Worm (Caenorhabditis elegans) whole organism, late embryonic: ENCODE results near the gene E04F6.8.

Experiments used
- C38D4.7 ChIP-seq: fragments of 200-800 bp; sonication (Bioruptor generic); optimal IDR thresholded peaks from 2 replicates; lab custom pipeline; 2018; ENCODE audit warnings: mild to moderate bottlenecking, missing genetic modification characterization, moderate library complexity, missing compliant biosample characterization
- K02D7.2 ChIP-seq: sonication (generic microtip); optimal IDR thresholded peaks from 2 replicates; lab custom pipeline; 2017; ENCODE audit warnings: mild to moderate bottlenecking, missing genetic modification characterization, missing compliant biosample characterization
- T23F11.4 ChIP-seq: fragments of 200-800 bp; sonication (Bioruptor generic); optimal IDR thresholded peaks from 2 replicates; lab custom pipeline; 2018; ENCODE audit warnings: mild to moderate bottlenecking, missing genetic modification characterization, missing compliant biosample characterization
- ahr-1 ChIP-seq: sonication (generic microtip); optimal IDR thresholded peaks from 2 replicates; lab custom pipeline; 2016; ENCODE audit warnings: missing genetic modification characterization, missing compliant biosample characterization
- ceh-14 ChIP-seq: sonication (generic microtip); optimal IDR thresholded peaks from 2 replicates; lab custom pipeline; 2016; ENCODE audit warnings: missing genotype, missing genetic modification characterization, missing compliant biosample characterization
- ceh-19 ChIP-seq: fragments of 200-800 bp; sonication (Bioruptor generic); optimal IDR thresholded peaks from 2 replicates; lab custom pipeline; 2018; ENCODE audit warnings: mild to moderate bottlenecking, missing genetic modification characterization, missing compliant biosample characterization
- ceh-30 ChIP-seq: fragments of 150-350 bp; optimal IDR thresholded peaks from 2 replicates; lab custom pipeline; 2014; ENCODE audit warnings: missing biosample characterization, missing genetic modification characterization
- ceh-31 ChIP-seq: sonication (generic microtip); optimal IDR thresholded peaks from 2 replicates; lab custom pipeline; 2016; ENCODE audit warnings: missing genetic modification characterization, missing compliant biosample characterization
- ceh-45 ChIP-seq: fragments of 200-800 bp; sonication (Bioruptor generic); IDR thresholded peaks from 2 replicates; pipeline ENCODE4 v1.3.6; 2022; ENCODE audit warnings: missing genetic modification reagents, missing genetic modification characterization, missing compliant biosample characterization
- ceh-6 ChIP-seq: fragments of 200-800 bp; sonication (Bioruptor generic); optimal IDR thresholded peaks from 2 replicates; lab custom pipeline; 2018; ENCODE audit warnings: mild to moderate bottlenecking, missing genetic modification characterization, missing compliant biosample characterization
- elt-2 ChIP-seq: sonication (generic microtip); optimal IDR thresholded peaks from 2 replicates; lab custom pipeline; 2016; ENCODE audit warnings: missing genetic modification reagents, missing genetic modification characterization, missing compliant biosample characterization
- elt-4 ChIP-seq: sonication (generic microtip); optimal IDR thresholded peaks from 2 replicates; lab custom pipeline; 2016; ENCODE audit warnings: missing genetic modification characterization, missing compliant biosample characterization
- ets-4 ChIP-seq: sonication (generic microtip); optimal IDR thresholded peaks from 2 replicates; lab custom pipeline; 2016; ENCODE audit warnings: missing genetic modification characterization, missing compliant biosample characterization
- eyg-1 ChIP-seq: sonication (generic microtip); optimal IDR thresholded peaks from 2 replicates; lab custom pipeline; 2016; ENCODE audit warnings: missing genotype, missing genetic modification characterization, missing compliant biosample characterization
- gmeb-2 ChIP-seq: sonication (generic microtip); optimal IDR thresholded peaks from 2 replicates; lab custom pipeline; 2016; ENCODE audit warnings: missing genetic modification characterization, inconsistent platforms, missing compliant biosample characterization
- hlh-6 ChIP-seq: sonication (generic microtip); optimal IDR thresholded peaks from 2 replicates; lab custom pipeline; 2016; ENCODE audit warnings: missing genotype, missing genetic modification characterization, missing compliant biosample characterization
- lin-11 ChIP-seq: fragments of 200-800 bp; sonication (Bioruptor generic); optimal IDR thresholded peaks from 2 replicates; lab custom pipeline; 2018; ENCODE audit warnings: mild to moderate bottlenecking, missing genetic modification characterization, missing compliant biosample characterization
- madf-2 ChIP-seq: sonication (generic microtip); optimal IDR thresholded peaks from 2 replicates; lab custom pipeline; 2017; ENCODE audit warnings: missing genetic modification characterization, missing compliant biosample characterization
- mec-3 ChIP-seq: sonication (generic microtip); optimal IDR thresholded peaks from 2 replicates; lab custom pipeline; 2016; ENCODE audit warnings: borderline replicate concordance, missing genetic modification characterization, missing compliant biosample characterization
- nhr-11 ChIP-seq: fragments of 150-350 bp; optimal IDR thresholded peaks from 2 replicates; lab custom pipeline; 2014; ENCODE audit warnings: missing biosample characterization, missing genetic modification characterization
- odd-2 ChIP-seq: sonication (generic microtip); optimal IDR thresholded peaks from 2 replicates; lab custom pipeline; 2017; ENCODE audit warnings: antibody characterized with exemption, mild to moderate bottlenecking, missing genetic modification characterization, missing compliant biosample characterization
- pax-1 ChIP-seq: fragments of 150-350 bp; optimal IDR thresholded peaks from 2 replicates; lab custom pipeline; 2014; ENCODE audit warnings: missing biosample characterization, missing genetic modification characterization
- pha-2 ChIP-seq: sonication (generic microtip); optimal IDR thresholded peaks from 2 replicates; lab custom pipeline; 2017; ENCODE audit warnings: mild to moderate bottlenecking, missing genetic modification characterization, missing compliant biosample characterization
- pha-4 ChIP-seq: fragments of 150-350 bp; optimal IDR thresholded peaks from 2 replicates; lab custom pipeline; 2018; ENCODE audit warnings: missing biosample characterization, missing genetic modification reagents, missing genetic modification characterization
- pros-1 ChIP-seq: fragments of 150-350 bp; optimal IDR thresholded peaks from 2 replicates; lab custom pipeline; 2014; ENCODE audit warnings: missing biosample characterization, missing genetic modification reagents, missing genetic modification characterization
- ref-2 ChIP-seq: sonication (generic microtip); optimal IDR thresholded peaks from 2 replicates; lab custom pipeline; 2016; ENCODE audit warnings: missing genetic modification characterization, missing compliant biosample characterization
- rnt-1 ChIP-seq: sonication (generic microtip); optimal IDR thresholded peaks from 2 replicates; lab custom pipeline; 2016; ENCODE audit warnings: missing genetic modification characterization, missing compliant biosample characterization
- sdc-2 ChIP-seq: sonication (generic microtip); optimal IDR thresholded peaks from 2 replicates; lab custom pipeline; 2016; ENCODE audit warnings: missing genotype, missing genetic modification characterization, missing compliant biosample characterization
- sox-4 ChIP-seq: sonication (generic microtip); optimal IDR thresholded peaks from 2 replicates; lab custom pipeline; 2017; ENCODE audit warnings: mild to moderate bottlenecking, missing genetic modification characterization, inconsistent platforms, missing compliant biosample characterization
- unc-3 ChIP-seq, 2 experiments: fragments of 200-800 bp in 1 of 2; sonication (Bioruptor generic) in 1 of 2; sonication (generic microtip) in 1 of 2; conservative IDR thresholded peaks in 1 of 2; optimal IDR thresholded peaks in 1 of 2; 2 replicates each; pipeline versions ENCODE4 v1.3.6 to Lab custom; 2016 to 2022; ENCODE audit warnings: missing compliant biosample characterization in 2 of 2, missing genetic modification characterization in 2 of 2, missing genetic modification reagents in 1 of 2

Gene E04F6.8

ce11 chrII:7174843-7175242, 36.3 kb downstream of the E04F6.8 start, which contains the start of gene glc-4:
Gene glc-4, minus strand, starts transcription at chrII:7174943.
- TF ChIP-seq ceh-14 (tag; lab: Kevin White, UChicago) (no peak), hlh-6 (tag; lab: Kevin White, UChicago) (no peak), pha-4 (tag; lab: Kevin White, UChicago) (no peak), ref-2 (no peak), ceh-30 (tag; lab: Kevin White, UChicago) (no peak), ceh-19 (GFP tag; lab: Kevin White, UChicago) (no peak)

- TF ChIP-seq ref-2 (no peak), mec-3 (tag; lab: Kevin White, UChicago) (no peak), pax-1 (tag; lab: Kevin White, UChicago) (no peak), pha-4 (tag; lab: Kevin White, UChicago) (no peak), sox-4 (tag; lab: Kevin White, UChicago) (no peak), lin-11 (tag; lab: Kevin White, UChicago) (no peak), sdc-2 (tag; lab: Kevin White, UChicago) (no peak)
These were observed 39.7 kb downstream of the E04F6.8 start, which contains the start of gene dyf-13 for ce11 chrII:7171305-7171998. Gene dyf-13, minus strand, starts transcription at chrII:7171355.

- TF ChIP-seq ceh-6 = no peak
- no peak for TF ChIP-seq ceh-31 (tag; lab: Kevin White, UChicago)
- no peak for TF ChIP-seq sdc-2 (tag; lab: Kevin White, UChicago)
- no peak for TF ChIP-seq elt-4 (tag; lab: Kevin White, UChicago)
- no peak for TF ChIP-seq pros-1 (tag; lab: Kevin White, UChicago)
- TF ChIP-seq ahr-1 (tag; lab: Kevin White, UChicago) = no peak
- no peak for TF ChIP-seq C38D4.7 (GFP tag; lab: Kevin White, UChicago)
- no peak for TF ChIP-seq unc-3 (GFP tag; conservative IDR thresholded peaks at IDR 0.05; lab: Robert Waterston, UW)
- no peak for TF ChIP-seq unc-3 (tag; optimal IDR thresholded peaks at IDR 0.05; lab: Kevin White, UChicago)
- no peak for TF ChIP-seq pha-2 (tag; lab: Kevin White, UChicago)
- no peak for TF ChIP-seq T23F11.4
These were observed 42.5 kb downstream of the E04F6.8 start, which contains the start of gene col-36 for ce11 chrII:7168712-7169111. Gene col-36, minus strand, starts transcription at chrII:7168812.

DNA sequence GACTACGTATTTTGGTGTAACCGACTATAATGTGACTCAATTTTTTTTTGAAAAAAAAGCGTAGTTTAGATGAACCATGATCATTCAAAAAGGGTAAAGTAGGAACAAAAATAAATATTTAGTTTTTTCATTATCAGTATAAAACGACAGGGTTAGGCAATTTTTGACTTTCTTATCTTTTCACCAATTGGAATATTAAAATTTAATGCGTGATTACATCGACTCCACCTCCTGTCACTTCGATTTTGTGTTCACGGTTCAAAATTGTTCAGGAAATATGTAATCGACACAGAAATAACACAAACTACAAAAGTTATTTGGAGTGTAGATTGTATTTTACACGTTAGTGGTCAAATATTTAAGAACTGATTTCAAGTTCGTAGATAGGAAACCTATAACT, 44.4 kb downstream of the E04F6.8 start:
- TF ChIP-seq eyg-1 (tag; lab: Kevin White, UChicago) (no peak), madf-2 (no peak), ceh-6 (no peak), rnt-1 (tag; lab: Kevin White, UChicago) (no peak), odd-2 (tag; lab: Kevin White, UChicago) (no peak), gmeb-2 (no peak), sdc-2 (tag; lab: Kevin White, UChicago) (no peak), T23F11.4 (no peak), pax-1 (tag; lab: Kevin White, UChicago) (no peak), nhr-11 (no peak), ets-4 (tag; lab: Kevin White, UChicago) (no peak)
- TF ChIP-seq, all 69 proteins: peak for 0

DNA sequence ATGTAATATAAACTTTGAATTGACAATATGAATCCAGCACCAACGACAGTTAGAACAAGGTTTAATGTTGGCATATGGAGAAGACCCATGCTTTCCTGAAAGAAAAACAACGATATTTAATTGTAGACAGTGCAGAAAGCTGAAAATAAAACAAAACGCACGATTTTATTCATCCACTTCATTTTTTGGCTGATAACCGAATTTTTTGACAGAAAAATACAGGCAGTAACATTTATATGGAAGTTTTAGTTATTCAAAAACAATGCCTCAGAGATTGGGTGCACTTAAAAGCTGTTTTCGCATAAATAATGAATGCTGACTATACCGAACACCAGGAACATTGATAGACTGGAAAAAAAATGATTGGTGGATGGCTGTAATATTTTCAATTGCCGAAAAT, 45.4 kb downstream of the E04F6.8 start, which contains the start of gene mfsd-13.2:
TSS of gene mfsd-13.2 (minus strand) at position 101 of the 400 bp plus-strand sequence.
- TF ChIP-seq eyg-1 (tag; lab: Kevin White, UChicago) (no peak), lin-11 (tag; lab: Kevin White, UChicago) (no peak)

DNA sequence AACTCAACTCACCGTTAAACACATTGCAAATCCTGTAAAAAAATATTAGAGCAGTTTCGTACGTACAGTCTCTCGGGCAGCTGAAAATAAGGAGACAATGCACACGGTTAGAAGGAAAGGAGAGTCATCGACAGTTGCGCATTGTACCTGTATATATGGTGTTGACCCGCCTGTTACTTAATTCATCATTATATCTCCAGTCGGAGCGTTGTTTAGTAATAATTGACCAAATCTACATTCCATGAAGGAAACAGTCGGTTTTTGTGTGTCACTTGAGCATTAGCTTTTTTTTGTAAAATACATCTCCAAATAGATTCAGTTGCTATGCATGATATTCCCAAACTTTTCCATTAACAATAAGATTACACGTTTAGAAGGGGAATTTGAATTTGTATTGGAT, 49.7 kb downstream of the E04F6.8 start, which contains the start of gene C27H5.12:
TSS of gene C27H5.12 (minus strand) at position 101 of the 400 bp plus-strand sequence.
- TF ChIP-seq elt-2 (tag; lab: Kevin White, UChicago) (no peak), nhr-11 (no peak), K02D7.2 (no peak), ceh-14 (tag; lab: Kevin White, UChicago) (no peak), ceh-45 (GFP tag; lab: Robert Waterston, UW) (no peak), pha-2 (tag; lab: Kevin White, UChicago) (no peak), madf-2 (no peak)
